Worm (Caenorhabditis elegans): ENCODE measurements around the gene str-16.

The str-16 gene

DNA sequence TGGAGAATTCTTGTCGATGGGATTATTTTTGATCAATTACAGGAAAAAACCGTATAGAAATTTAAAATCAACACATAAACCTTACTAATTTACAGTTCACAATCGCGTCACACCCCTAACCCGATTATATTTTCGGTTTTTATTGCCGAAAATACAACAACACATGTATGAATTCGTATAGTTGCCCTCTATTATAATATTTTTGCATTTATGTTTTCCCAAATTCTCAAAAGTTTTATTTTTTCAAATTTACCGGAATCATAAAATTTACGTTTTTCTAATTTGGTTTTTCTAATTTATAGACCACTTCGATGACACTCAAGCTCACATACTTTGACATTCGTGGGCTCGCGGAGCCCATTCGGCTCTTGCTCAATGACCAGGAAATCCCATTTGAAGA, 6.3 kb downstream of the str-16 start, which contains the start of gene gst-23:
Gene gst-23, plus strand, starts transcription at position 301 of the 400 bp plus-strand sequence.
- TF ChIP-seq lin-39 (tag; optimal IDR thresholded peaks at IDR 0.05) (no peak), mab-5 (tag; optimal IDR thresholded peaks at IDR 0.05) (no peak), egl-27 (tag; optimal IDR thresholded peaks at IDR 0.05) (no peak), ZK546.5 (tag; optimal IDR thresholded peaks at IDR 0.05) (no peak), sma-9 (GFP tag; optimal IDR thresholded peaks at IDR 0.05) (no peak), sma-9 (tag; optimal IDR thresholded peaks at IDR 0.05) (no peak), Y55F3AM.14 (GFP tag; optimal IDR thresholded peaks at IDR 0.05) (no peak), peb-1 (tag; optimal IDR thresholded peaks at IDR 0.05) (no peak), mdl-1 (tag; optimal IDR thresholded peaks at IDR 0.05) (no peak), blmp-1 (tag; optimal IDR thresholded peaks at IDR 0.05; ENCODE audit: insufficient read depth) (no peak), unc-55 (GFP tag; optimal IDR thresholded peaks at IDR 0.05) (no peak), sma-3 (GFP tag; optimal IDR thresholded peaks at IDR 0.05) (no peak), lin-13 (GFP tag; optimal IDR thresholded peaks at IDR 0.05) (no peak), ama-1 (optimal IDR thresholded peaks at IDR 0.05) (no peak)

DNA sequence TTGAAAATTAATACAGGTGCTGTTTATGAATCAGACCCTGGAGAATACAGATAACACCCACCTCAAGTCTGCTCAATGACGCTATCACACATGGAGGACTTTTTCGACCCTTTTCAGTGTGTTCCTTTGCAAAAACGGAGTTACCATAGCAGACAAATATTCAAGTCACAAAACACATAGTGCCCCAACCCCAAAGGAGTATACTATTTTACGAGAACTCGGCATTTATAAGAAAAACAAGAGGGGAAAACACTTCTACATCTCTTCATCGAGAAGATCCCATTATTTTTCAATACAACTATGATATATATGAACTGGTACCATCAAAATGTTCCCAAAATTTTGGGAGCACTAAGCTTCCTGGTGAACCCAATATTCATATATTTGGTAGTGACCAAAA, 8.0 kb downstream of the str-16 start, which contains the start of gene srj-7:
Gene srj-7, plus strand, starts transcription at position 301 of the 400 bp plus-strand sequence.
- no peak for TF ChIP-seq ama-1 (optimal IDR thresholded peaks at IDR 0.05)
- no peak for TF ChIP-seq elt-3 (tag; optimal IDR thresholded peaks at IDR 0.05)
- TF ChIP-seq ZK546.5 (tag; optimal IDR thresholded peaks at IDR 0.05), result no peak
- no peak for TF ChIP-seq lin-11 (tag; optimal IDR thresholded peaks at IDR 0.05)
- TF ChIP-seq crh-2 (tag; optimal IDR thresholded peaks at IDR 0.05), result no peak
- no peak for TF ChIP-seq nhr-77 (tag; optimal IDR thresholded peaks at IDR 0.05)
- TF ChIP-seq ztf-1 (GFP tag; conservative IDR thresholded peaks at IDR 0.05), result no peak
- no peak for TF ChIP-seq ceh-16 (tag; optimal IDR thresholded peaks at IDR 0.05)

DNA sequence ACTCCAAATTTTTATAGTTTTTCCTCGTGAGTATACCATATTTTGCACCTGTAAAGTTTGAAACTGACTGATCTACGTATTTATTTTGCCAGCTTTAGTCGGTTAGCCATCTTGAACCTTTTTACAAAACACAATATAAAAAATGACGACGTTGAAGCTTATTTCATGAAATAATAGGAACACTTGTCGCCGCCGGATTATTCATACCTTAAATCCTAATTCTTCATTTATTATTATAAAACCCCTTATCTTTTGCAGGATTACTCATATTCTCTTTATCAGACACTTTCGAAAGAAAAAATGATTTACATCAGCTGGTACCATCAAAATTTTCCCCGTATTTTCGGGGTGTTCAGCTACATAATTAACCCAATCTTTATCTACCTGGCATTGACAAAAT, 10.8 kb downstream of the str-16 start, which contains the start of gene srj-8:
Gene srj-8, plus strand, starts transcription at position 301 of the 400 bp plus-strand sequence.
- TF ChIP-seq elt-1 (tag; optimal IDR thresholded peaks at IDR 0.05), result no peak
- no peak for TF ChIP-seq ceh-82 (tag; optimal IDR thresholded peaks at IDR 0.05)
- TF ChIP-seq nhr-12 (tag; optimal IDR thresholded peaks at IDR 0.05), result no peak
- TF ChIP-seq C34F6.9 (tag; optimal IDR thresholded peaks at IDR 0.05), result no peak
- TF ChIP-seq nhr-10 (tag; optimal IDR thresholded peaks at IDR 0.05), result no peak
- TF ChIP-seq ztf-1 (GFP tag; conservative IDR thresholded peaks at IDR 0.05), result no peak
- no peak for TF ChIP-seq elt-3 (tag; optimal IDR thresholded peaks at IDR 0.05)

DNA sequence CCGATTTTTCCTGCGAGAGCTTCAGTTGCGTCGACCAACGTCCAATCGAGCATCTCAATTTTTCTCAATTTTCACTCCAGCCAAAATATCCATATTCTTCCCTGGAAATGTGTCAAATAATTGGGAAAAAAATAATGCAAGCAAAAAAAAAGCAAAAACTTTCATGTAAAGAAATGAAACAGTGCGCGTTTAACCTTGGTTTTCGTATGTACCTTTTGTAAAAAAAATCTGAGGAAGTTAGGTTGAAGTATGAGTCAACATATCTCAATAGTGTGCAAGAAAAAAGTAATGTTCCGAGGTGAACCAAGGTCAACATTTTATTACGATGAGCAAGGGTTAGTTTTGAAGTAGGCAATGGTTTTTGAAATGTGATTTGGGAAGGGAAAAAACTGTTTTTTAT, 13.5 kb downstream of the str-16 start, which contains the start of gene T28A11.13:
Gene T28A11.13, minus strand, starts transcription at position 101 of the 400 bp plus-strand sequence.
- TF ChIP-seq elt-3 (tag; optimal IDR thresholded peaks at IDR 0.05) (no peak), fos-1 (tag; optimal IDR thresholded peaks at IDR 0.05) (no peak), egl-27 (tag; optimal IDR thresholded peaks at IDR 0.05) (no peak)

DNA sequence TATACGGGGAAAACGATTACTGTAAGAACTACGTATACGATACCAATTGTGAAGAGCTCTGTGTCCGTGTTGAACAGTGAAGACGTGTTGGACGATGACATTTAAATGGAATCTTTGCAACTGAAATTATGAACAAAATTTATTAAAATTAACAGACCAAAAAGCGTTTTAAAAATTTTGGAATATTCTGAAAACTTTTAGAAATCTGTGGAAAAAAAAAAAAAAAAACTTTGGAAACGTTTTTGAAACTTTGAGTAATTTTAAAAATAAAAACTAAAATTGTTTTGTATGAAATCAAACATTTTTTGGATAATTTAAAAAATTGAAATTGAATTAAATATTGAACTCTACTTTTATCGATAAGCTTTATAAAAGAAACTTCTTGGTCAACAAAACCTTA, 19.4 kb downstream of the str-16 start, which contains the start of gene srt-63:
Gene srt-63, minus strand, starts transcription at position 101 of the 400 bp plus-strand sequence.
- TF ChIP-seq snpc-4 (tag; optimal IDR thresholded peaks at IDR 0.05) (no peak), ceh-82 (tag; optimal IDR thresholded peaks at IDR 0.05) (no peak), elt-3 (tag; optimal IDR thresholded peaks at IDR 0.05) (no peak), nhr-77 (tag; optimal IDR thresholded peaks at IDR 0.05) (no peak), egl-27 (tag; optimal IDR thresholded peaks at IDR 0.05) (no peak), aly-2 (tag; optimal IDR thresholded peaks at IDR 0.05) (no peak), nhr-21 (tag; optimal IDR thresholded peaks at IDR 0.05) (no peak), sma-3 (GFP tag; optimal IDR thresholded peaks at IDR 0.05) (no peak), alr-1 (tag; optimal IDR thresholded peaks at IDR 0.05) (no peak), ztf-4 (tag; optimal IDR thresholded peaks at IDR 0.05) (no peak), gmeb-1 (tag; optimal IDR thresholded peaks at IDR 0.05) (no peak), dmd-4 (tag; optimal IDR thresholded peaks at IDR 0.05) (no peak), nhr-11 (tag; optimal IDR thresholded peaks at IDR 0.05) (no peak), lsy-2 (tag; optimal IDR thresholded peaks at IDR 0.05) (no peak), blmp-1 (tag; optimal IDR thresholded peaks at IDR 0.05; ENCODE audit: insufficient read depth) (no peak), ama-1 (optimal IDR thresholded peaks at IDR 0.05) (no peak), nhr-237 (tag; optimal IDR thresholded peaks at IDR 0.05) (no peak)
